Fruit fly (Drosophila melanogaster): Measurements from ENCODE around the gene CG42587.

The CG42587 gene

dm6 chr2L:14706194-14706593 is 38.8 kb downstream of the CG42587 start (continued):
- no peak for TF ChIP-seq hbn (GFP tag; IDR thresholded peaks at IDR 0.05; ENCODE audit: partially characterized antibody)
- peak; percentile 25; the same call in 1 of the 3 replicates for TF ChIP-seq CG7357 (GFP tag; IDR thresholded peaks at IDR 0.05)
- TF ChIP-seq CG2875 (GFP tag; optimal IDR thresholded peaks at IDR 0.05): peak; percentile 47
- peak; percentile 60 for TF ChIP-seq Dip2 (GFP tag; IDR thresholded peaks at IDR 0.05)
- TF ChIP-seq sqz (GFP tag; optimal IDR thresholded peaks at IDR 0.05): no peak
- peak; percentile 69 for TF ChIP-seq gem (tag; optimal IDR thresholded peaks at IDR 0.05)
- TF ChIP-seq NC2β (GFP tag; optimal IDR thresholded peaks at IDR 0.05): peak; percentile 75
- TF ChIP-seq CG12104 (GFP tag; optimal IDR thresholded peaks at IDR 0.05): no peak
- peak; percentile 4 for TF ChIP-seq D19B (GFP tag; optimal IDR thresholded peaks at IDR 0.05)
- TF ChIP-seq oc (tag; optimal IDR thresholded peaks at IDR 0.05): peak; percentile 13
- peak; percentile 65 for TF ChIP-seq CG17912 (GFP tag; optimal IDR thresholded peaks at IDR 0.05)
- peak; percentile 64 for TF ChIP-seq Hmr (GFP tag; optimal IDR thresholded peaks at IDR 0.05)
- TF ChIP-seq Ptx1 (GFP tag; IDR thresholded peaks at IDR 0.05): peak; percentile 84
- no peak for TF ChIP-seq Dfd (GFP tag; optimal IDR thresholded peaks at IDR 0.05)
- TF ChIP-seq CG13287 (GFP tag; IDR thresholded peaks at IDR 0.05; ENCODE audit: partially characterized antibody): peak; percentile 7; the same call in 1 of the 2 replicates
- peak; percentile 59 for TF ChIP-seq NK7.1 (GFP tag; optimal IDR thresholded peaks at IDR 0.05)
- TF ChIP-seq Stat92E (GFP tag; optimal IDR thresholded peaks at IDR 0.05): no peak
- TF ChIP-seq cas (GFP tag; IDR thresholded peaks at IDR 0.05): peak; percentile 49; the same call in 1 of the 2 replicates
- TF ChIP-seq z (GFP tag; IDR thresholded peaks at IDR 0.05): no peak; the same call in 2 of the 3 replicates
- peak; percentile 76 for TF ChIP-seq lab (GFP tag; optimal IDR thresholded peaks at IDR 0.05)
- TF ChIP-seq Ets97D (GFP tag; optimal IDR thresholded peaks at IDR 0.05): peak; percentile 48
- TF ChIP-seq CG34224 (GFP tag; IDR thresholded peaks at IDR 0.05; ENCODE audit: partially characterized antibody): no peak
- peak; percentile 84 for TF ChIP-seq onecut (GFP tag; IDR thresholded peaks at IDR 0.05)
- TF ChIP-seq caup (GFP tag; optimal IDR thresholded peaks at IDR 0.05; ENCODE audit: severe bottlenecking): peak; percentile 82
- TF ChIP-seq CoRest (tag; optimal IDR thresholded peaks at IDR 0.05): peak; percentile 59
- TF ChIP-seq CG10565 (GFP tag; optimal IDR thresholded peaks at IDR 0.05): peak; percentile 27
- TF ChIP-seq Neu2 (GFP tag; optimal IDR thresholded peaks at IDR 0.05; ENCODE audit: borderline replicate concordance): peak; percentile 25
- TF ChIP-seq croc (GFP tag; conservative IDR thresholded peaks at IDR 0.05): peak; percentile 68; the same call in 2 of the 3 replicates
- TF ChIP-seq Taf1 (GFP tag; IDR thresholded peaks at IDR 0.05): 0 out of 2 replicates have a peak, but pooled peaks have one; percentile 45
- TF ChIP-seq lbe (GFP tag; optimal IDR thresholded peaks at IDR 0.05): no peak
- peak; percentile 97 for TF ChIP-seq Med (GFP tag)
- peak; percentile 37 for TF ChIP-seq CG12942 (GFP tag; optimal IDR thresholded peaks at IDR 0.05)
- peak; percentile 76 for TF ChIP-seq zen (tag; optimal IDR thresholded peaks at IDR 0.05)
- TF ChIP-seq CG7745 (tag; optimal IDR thresholded peaks at IDR 0.05): no peak
- no peak for TF ChIP-seq ab (GFP tag; optimal IDR thresholded peaks at IDR 0.05)
- TF ChIP-seq crp (GFP tag; optimal IDR thresholded peaks at IDR 0.05): no peak
- peak; percentile 72 for TF ChIP-seq az2 (GFP tag; optimal IDR thresholded peaks at IDR 0.05)
- no peak for TF ChIP-seq hb (GFP tag; IDR thresholded peaks at IDR 0.05; ENCODE audit: partially characterized antibody)
- no peak for TF ChIP-seq row (GFP tag; IDR thresholded peaks at IDR 0.05)
- TF ChIP-seq danr (GFP tag; IDR thresholded peaks at IDR 0.05): peak; percentile 63
- TF ChIP-seq nom (GFP tag; optimal IDR thresholded peaks at IDR 0.05): no peak
- TF ChIP-seq CG4360 (GFP tag; IDR thresholded peaks at IDR 0.05): peak; percentile 31; the same call in 1 of the 2 replicates
- peak; percentile 85 for TF ChIP-seq CG12744 (GFP tag; optimal IDR thresholded peaks at IDR 0.05)
- TF ChIP-seq CG4617 (GFP tag; optimal IDR thresholded peaks at IDR 0.05; ENCODE audit: borderline replicate concordance): peak; percentile 38
- peak; percentile 51 for TF ChIP-seq CHES-1-like (GFP tag; optimal IDR thresholded peaks at IDR 0.05)
- TF ChIP-seq sd (tag; optimal IDR thresholded peaks at IDR 0.05): peak; percentile 47
- no peak for TF ChIP-seq Poxn (GFP tag; IDR thresholded peaks at IDR 0.05)
- peak; percentile 22 for TF ChIP-seq fu2 (GFP tag; optimal IDR thresholded peaks at IDR 0.05)
- TF ChIP-seq CG3847 (GFP tag; IDR thresholded peaks at IDR 0.05): peak; percentile 77

Data from whole organism, embryonic.